Worm (Caenorhabditis elegans) whole organism, dauer: Measurements from ENCODE around the gene vamp-7.

Source experiments
- unc-62 ChIP-seq: sonication (generic microtip); optimal IDR thresholded peaks from 2 replicates; lab custom pipeline; 2017; ENCODE audit warnings: missing biosample characterization, missing genetic modification reagents, missing genetic modification characterization

Gene vamp-7

ce11 chrIV:2610974-2611373 is 3.1 kb downstream of the vamp-7 start:
- no peak for TF ChIP-seq unc-62 (GFP tag; lab: Kevin White, UChicago)

DNA sequence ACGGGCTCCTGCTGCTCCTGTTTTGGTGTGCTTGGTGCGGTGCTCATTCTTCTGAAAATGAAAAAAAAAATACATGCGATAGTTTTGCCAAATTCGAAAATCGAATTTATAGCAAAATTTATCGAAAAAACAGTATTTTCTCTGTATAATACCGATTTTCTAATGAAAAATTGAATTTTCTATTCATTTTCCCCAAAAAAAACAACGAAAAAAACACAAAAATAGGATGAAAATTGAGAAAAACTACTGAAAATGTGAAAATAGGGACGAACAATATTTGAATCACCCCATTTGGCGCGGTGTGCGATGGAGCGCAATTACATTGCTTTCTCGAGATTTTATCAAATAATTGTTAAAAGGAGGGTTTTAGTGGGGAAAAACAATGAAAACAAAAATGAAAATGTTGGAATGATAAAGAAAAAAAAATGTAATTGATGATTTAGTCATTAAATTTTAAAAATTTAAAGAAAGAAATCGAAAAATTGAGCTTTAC is 5.2 kb downstream of the vamp-7 start, which contains the start of gene Y69A2AR.28:
TSS of gene Y69A2AR.28 (minus strand) at position 51 of the 493 bp plus-strand sequence.
- no peak for TF ChIP-seq unc-62 (GFP tag; lab: Kevin White, UChicago)

DNA sequence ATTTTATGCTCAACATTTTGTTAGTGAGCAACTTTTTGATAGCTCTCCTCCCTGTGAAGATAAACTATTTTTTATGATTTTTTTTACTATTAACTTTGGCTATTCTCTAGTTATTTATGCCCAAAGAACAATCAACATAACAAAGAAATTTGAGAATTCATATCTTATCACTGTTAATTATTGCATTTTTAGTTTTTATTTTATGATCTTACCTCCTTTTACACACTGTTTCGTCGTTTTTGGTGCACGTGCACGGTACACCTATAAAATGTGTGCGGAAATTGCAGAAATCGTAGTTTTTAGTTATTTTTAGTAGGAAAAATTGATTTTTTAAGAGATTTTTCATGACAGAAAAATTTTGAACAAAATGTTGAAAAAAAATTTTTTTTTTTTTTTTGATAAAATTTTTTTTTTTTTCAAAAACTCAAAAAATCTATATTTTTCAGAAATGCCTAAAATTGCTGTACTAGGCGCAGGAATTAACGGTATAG is 5.9 kb downstream of the vamp-7 start, which contains the start of gene daao-1:
TSS of gene daao-1 (plus strand) at position 441 of the 491 bp plus-strand sequence.
- no peak for TF ChIP-seq unc-62 (GFP tag; lab: Kevin White, UChicago)

- no peak for TF ChIP-seq unc-62 (GFP tag; lab: Kevin White, UChicago)
Measured at ce11 chrIV:2616853-2617252, 9.0 kb downstream of the vamp-7 start.

ce11 chrIV:2618611-2619010 is 10.8 kb downstream of the vamp-7 start, which contains the start of gene smf-3:
Gene smf-3 (plus strand): TSS chrIV:2618869.
- no peak for TF ChIP-seq unc-62 (GFP tag; lab: Kevin White, UChicago)

DNA sequence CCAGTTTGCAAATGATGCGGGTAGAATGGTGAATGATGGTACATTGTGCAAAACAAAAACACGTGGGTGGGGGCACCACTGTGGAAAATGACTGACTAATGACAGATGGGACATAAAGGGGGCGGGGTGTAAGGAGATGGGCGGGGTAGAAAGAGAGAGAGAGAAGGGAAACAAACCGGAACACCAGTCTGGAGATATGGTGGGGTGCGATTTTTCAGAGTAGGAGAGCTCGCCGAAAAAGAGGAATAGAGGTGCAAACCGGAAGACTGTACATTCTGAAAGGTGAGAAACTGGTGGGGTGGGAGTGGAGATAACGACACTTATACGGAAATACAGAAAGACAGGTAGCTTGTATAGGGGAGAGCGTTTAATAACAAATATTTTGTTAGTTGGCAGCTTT is 20.3 kb downstream of the vamp-7 start, which contains the start of gene ngn-1:
TSS of gene ngn-1 (minus strand) at position 101 of the 400 bp plus-strand sequence.
- no peak for TF ChIP-seq unc-62 (GFP tag; lab: Kevin White, UChicago)

ce11 chrIV:2630145-2630544 is 22.3 kb downstream of the vamp-7 start:
- TF ChIP-seq unc-62 (GFP tag; lab: Kevin White, UChicago), result no peak

ce11 chrIV:2634992-2635391 is 27.1 kb downstream of the vamp-7 start:
- TF ChIP-seq unc-62 (GFP tag; lab: Kevin White, UChicago), result no peak

DNA sequence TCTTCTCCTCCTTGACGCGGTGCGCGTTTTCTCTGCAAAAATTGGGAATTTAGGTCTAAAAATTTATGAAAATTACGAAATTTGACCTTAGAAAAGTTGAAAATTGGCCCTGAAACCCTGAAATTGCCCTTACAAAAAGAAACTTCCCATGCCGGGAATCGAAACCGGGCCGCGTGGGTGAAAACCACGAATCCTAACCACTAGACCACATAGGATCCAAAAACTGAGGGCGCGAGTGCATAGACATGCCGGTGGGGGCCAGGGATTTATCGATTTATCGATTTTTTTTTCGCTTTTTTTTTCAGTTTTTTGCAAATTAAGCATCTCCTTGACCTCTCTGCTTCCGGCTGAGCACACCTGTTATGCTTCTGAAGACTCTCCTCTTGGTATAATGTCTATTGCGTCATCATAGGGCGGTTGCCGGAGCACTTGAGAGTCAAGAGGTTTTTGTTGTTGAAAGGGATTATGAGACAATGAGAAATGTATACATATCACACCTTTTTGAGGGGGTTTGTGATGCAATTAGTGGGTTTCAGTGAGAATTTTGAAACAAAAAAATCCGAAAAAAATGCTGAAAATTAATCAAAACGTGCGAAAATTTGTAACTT is 31.9 kb downstream of the vamp-7 start:
- TF ChIP-seq unc-62 (GFP tag; lab: Kevin White, UChicago), result no peak

ce11 chrIV:2640950-2641349 is 33.1 kb downstream of the vamp-7 start, which contains the start of the genes mdf-2 and nduv-3:
Gene mdf-2 (minus strand): TSS chrIV:2641125.
Gene nduv-3 (plus strand): TSS chrIV:2641310.
- no peak for TF ChIP-seq unc-62 (GFP tag; lab: Kevin White, UChicago)

DNA sequence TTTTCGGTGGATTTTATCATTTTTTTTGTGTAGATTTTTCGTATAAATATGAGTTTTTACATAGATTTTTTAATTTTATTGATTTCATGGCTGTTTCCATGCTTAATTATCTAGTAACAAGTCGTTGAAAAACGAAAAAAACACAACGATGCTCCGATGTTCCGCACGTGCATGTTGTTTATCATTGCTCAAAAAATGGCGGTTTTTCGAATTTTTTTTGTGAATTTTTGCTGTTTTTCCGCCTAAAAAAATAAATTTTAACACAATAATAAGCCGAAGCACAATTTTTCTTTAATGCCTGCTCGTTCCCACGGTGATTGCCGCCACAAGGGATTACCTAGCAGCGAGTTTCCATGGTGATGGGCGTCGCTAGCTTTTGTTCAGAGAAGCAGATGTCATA is 34.2 kb downstream of the vamp-7 start:
- no peak for TF ChIP-seq unc-62 (GFP tag; lab: Kevin White, UChicago)

DNA sequence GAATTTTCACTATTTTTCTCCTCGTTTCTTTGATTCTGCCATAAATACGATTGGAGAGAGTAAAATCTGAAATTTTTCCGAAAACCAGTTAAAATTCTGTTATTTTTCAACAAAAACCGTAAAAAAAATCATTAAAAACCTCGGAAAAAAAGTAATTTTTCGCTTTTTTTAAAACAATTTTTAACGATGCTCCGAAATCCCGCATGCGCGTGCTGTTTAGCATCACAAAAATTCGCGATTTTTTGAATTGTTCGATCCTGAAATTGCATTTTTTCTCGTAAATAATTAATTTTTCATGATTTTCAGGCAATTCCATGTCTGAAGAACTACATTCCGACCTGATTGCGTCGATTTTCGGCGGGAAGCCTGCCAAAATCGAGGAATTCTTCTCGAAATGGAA is 34.8 kb downstream of the vamp-7 start, which contains the start of gene ric-8:
TSS of gene ric-8 (plus strand) at position 301 of the 400 bp plus-strand sequence.
- no peak for TF ChIP-seq unc-62 (GFP tag; lab: Kevin White, UChicago)

ce11 chrIV:2650031-2650430 is 42.2 kb downstream of the vamp-7 start:
- TF ChIP-seq unc-62 (GFP tag; lab: Kevin White, UChicago), result no peak

DNA sequence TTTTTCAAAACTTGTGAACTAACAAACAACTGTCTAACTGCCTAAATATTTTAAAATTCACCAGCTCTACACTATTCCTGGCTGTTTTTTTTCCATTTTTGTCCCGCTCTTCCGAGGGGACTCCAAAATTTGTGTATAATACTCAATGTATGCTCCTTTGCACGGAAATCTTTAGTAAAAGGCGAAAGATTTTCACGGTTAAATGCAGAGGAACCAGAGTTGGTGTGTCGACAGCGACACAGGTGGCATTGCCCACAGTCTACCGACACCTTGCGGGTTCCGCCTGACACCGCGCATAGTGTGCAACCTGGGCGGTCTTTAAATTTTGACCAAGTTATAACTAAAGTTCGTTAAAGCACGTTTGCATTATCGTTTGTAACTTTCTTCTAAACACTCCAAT is 47.1 kb downstream of the vamp-7 start:
- no peak for TF ChIP-seq unc-62 (GFP tag; lab: Kevin White, UChicago)

DNA sequence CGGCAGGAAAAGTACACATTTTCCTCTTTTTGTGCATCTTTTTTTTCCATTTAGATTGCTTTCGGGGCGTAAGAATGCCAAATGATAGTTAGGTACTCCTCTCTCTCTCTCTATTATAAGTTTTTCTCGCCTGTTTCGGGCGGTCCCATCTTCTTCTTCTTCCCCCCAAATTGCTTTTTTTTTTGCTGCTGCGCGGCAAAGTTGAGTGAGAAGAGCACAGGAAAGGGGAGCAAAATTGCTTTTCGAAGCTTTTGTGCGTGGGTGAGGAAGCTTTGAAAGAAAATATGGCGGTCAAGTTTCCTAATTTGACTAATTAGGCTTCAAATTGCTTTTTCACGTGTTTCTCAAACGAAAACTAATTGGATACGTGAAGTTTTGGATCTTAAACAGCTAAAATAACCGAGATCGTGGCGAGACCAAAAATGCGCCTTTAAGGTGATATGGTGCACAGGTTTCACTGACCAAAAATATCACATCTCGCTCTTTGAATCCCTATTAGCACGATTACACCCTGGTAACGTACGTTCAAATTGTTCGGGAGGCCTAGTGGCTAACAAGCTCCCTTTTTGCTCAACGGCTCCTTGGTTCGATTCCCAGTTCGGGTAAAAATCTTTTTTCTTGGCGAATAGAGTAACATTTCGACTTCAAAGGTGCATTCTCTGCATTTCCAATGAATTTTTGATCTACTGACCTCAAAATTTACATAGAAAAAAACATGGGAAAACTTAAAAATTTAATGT is 48.7 kb downstream of the vamp-7 start:
- no peak for TF ChIP-seq unc-62 (GFP tag; lab: Kevin White, UChicago)

- no peak for TF ChIP-seq unc-62 (GFP tag; lab: Kevin White, UChicago)
Measured at ce11 chrIV:2657307-2657706, 49.5 kb downstream of the vamp-7 start.
